Worm (Caenorhabditis elegans) whole organism, young adult: ENCODE data around the gene vha-19.
A peak's percentile ranks its signal among the peaks of the same experiment; 100 is the strongest.

Source experiments
- F23B12.7 ChIP-seq: sonication (generic microtip); optimal IDR thresholded peaks from 2 replicates; lab custom pipeline; 2017; ENCODE audit warnings: missing genetic modification characterization, mild to moderate bottlenecking, missing compliant biosample characterization, antibody characterized with exemption, moderate library complexity; ENCODE audit not compliant: insufficient read depth
- F33H1.4 ChIP-seq: fragments of 200-800 bp; sonication (Bioruptor generic); IDR thresholded peaks from 2 replicates; pipeline ENCODE4 v1.3.6; 2022; ENCODE audit warnings: missing genetic modification reagents, missing genetic modification characterization, missing compliant biosample characterization
- F39B2.1 ChIP-seq: fragments of 200-800 bp; sonication (Bioruptor generic); IDR thresholded peaks from 2 replicates; pipeline ENCODE4 v1.3.6; 2022; ENCODE audit warnings: missing genetic modification reagents, missing genetic modification characterization, missing compliant biosample characterization
- F57C9.4 ChIP-seq: sonication (generic microtip); optimal IDR thresholded peaks from 2 replicates; lab custom pipeline; 2017; ENCODE audit warnings: mild to moderate bottlenecking, missing genetic modification characterization, missing compliant biosample characterization
- K12H6.12 ChIP-seq: fragments of 200-800 bp; sonication (Bioruptor generic); optimal IDR thresholded peaks from 2 replicates; lab custom pipeline; 2018; ENCODE audit warnings: mild to moderate bottlenecking, missing genetic modification characterization, missing compliant biosample characterization
- Y56A3A.18 ChIP-seq: fragments of 200-800 bp; sonication (Bioruptor generic); IDR thresholded peaks from 2 replicates; pipeline ENCODE4 v1.3.6; 2022; ENCODE audit warnings: missing genetic modification reagents, missing genetic modification characterization, missing compliant biosample characterization
- Y95B8A.8 ChIP-seq: fragments of 200-800 bp; sonication (Bioruptor generic); IDR thresholded peaks from 2 replicates; pipeline ENCODE4 v1.3.6; 2022; ENCODE audit warnings: missing genetic modification reagents, missing genetic modification characterization, missing compliant biosample characterization
- ZK185.1 ChIP-seq: sonication (generic microtip); optimal IDR thresholded peaks from 2 replicates; lab custom pipeline; 2016; ENCODE audit warnings: mild to moderate bottlenecking, missing genetic modification characterization, missing compliant biosample characterization; ENCODE audit not compliant: poor library complexity, severe bottlenecking
- akir-1 ChIP-seq: fragments of 200-800 bp; sonication (Bioruptor generic); optimal IDR thresholded peaks from 2 replicates; lab custom pipeline; 2018; ENCODE audit warnings: mild to moderate bottlenecking, missing genetic modification characterization, moderate library complexity, missing compliant biosample characterization
- aptf-2 ChIP-seq: fragments of 200-800 bp; sonication (Bioruptor generic); conservative IDR thresholded peaks from 2 replicates; pipeline ENCODE4 v1.3.6; 2022; ENCODE audit warnings: missing genetic modification reagents, missing genetic modification characterization, missing compliant biosample characterization
- aptf-3 ChIP-seq: fragments of 200-800 bp; sonication (Bioruptor generic); IDR thresholded peaks from 2 replicates; pipeline ENCODE4 v1.3.6; 2022; ENCODE audit warnings: missing genetic modification characterization, missing compliant biosample characterization
- atf-7 ChIP-seq: sonication (generic microtip); optimal IDR thresholded peaks from 2 replicates; lab custom pipeline; 2017; ENCODE audit warnings: mild to moderate bottlenecking, missing genetic modification characterization, missing compliant biosample characterization
- attf-5 ChIP-seq: fragments of 200-800 bp; sonication (Bioruptor generic); optimal IDR thresholded peaks from 2 replicates; lab custom pipeline; 2018; ENCODE audit warnings: mild to moderate bottlenecking, missing genetic modification characterization, missing compliant biosample characterization
- attf-6 ChIP-seq: fragments of 200-800 bp; sonication (Bioruptor generic); IDR thresholded peaks from 2 replicates; pipeline ENCODE4 v1.3.6; 2022; ENCODE audit warnings: missing genetic modification reagents, missing genetic modification characterization, missing compliant biosample characterization
- bed-2 ChIP-seq: fragments of 200-800 bp; sonication (Bioruptor generic); IDR thresholded peaks from 2 replicates; pipeline ENCODE4 v1.3.6; 2022; ENCODE audit warnings: missing genetic modification reagents, missing genetic modification characterization, missing compliant biosample characterization
- cebp-2 ChIP-seq: fragments of 200-800 bp; sonication (Bioruptor generic); IDR thresholded peaks from 2 replicates; pipeline ENCODE4 v1.3.6; 2022; ENCODE audit warnings: missing genetic modification characterization, missing compliant biosample characterization
- ceh-27 ChIP-seq: fragments of 200-800 bp; sonication (Bioruptor generic); optimal IDR thresholded peaks from 2 replicates; lab custom pipeline; 2018; ENCODE audit warnings: mild to moderate bottlenecking, missing genetic modification characterization, moderate library complexity, missing compliant biosample characterization
- ceh-58 ChIP-seq: fragments of 200-800 bp; sonication (Bioruptor generic); IDR thresholded peaks from 2 replicates; pipeline ENCODE4 v1.3.6; 2022; ENCODE audit warnings: missing genetic modification characterization, missing compliant biosample characterization
- ceh-91 ChIP-seq: fragments of 200-800 bp; sonication (Bioruptor generic); IDR thresholded peaks from 2 replicates; pipeline ENCODE4 v1.3.6; 2022; ENCODE audit warnings: missing genetic modification reagents, missing genetic modification characterization, missing compliant biosample characterization
- dox-1 ChIP-seq: fragments of 200-800 bp; sonication (Bioruptor generic); IDR thresholded peaks from 2 replicates; pipeline ENCODE4 v1.3.6; 2022; ENCODE audit warnings: missing genetic modification reagents, missing genetic modification characterization, missing compliant biosample characterization
- dpff-1 ChIP-seq: sonication (generic microtip); optimal IDR thresholded peaks from 2 replicates; lab custom pipeline; 2017; ENCODE audit warnings: mild to moderate bottlenecking, missing genetic modification characterization, missing compliant biosample characterization
- egrh-3 ChIP-seq: fragments of 200-800 bp; sonication (Bioruptor generic); IDR thresholded peaks from 2 replicates; pipeline ENCODE4 v1.3.6; 2022; ENCODE audit warnings: missing genetic modification reagents, missing genetic modification characterization, missing compliant biosample characterization
- ets-4 ChIP-seq: fragments of 200-800 bp; sonication (Bioruptor generic); optimal IDR thresholded peaks from 2 replicates; lab custom pipeline; 2018; ENCODE audit warnings: mild to moderate bottlenecking, missing genetic modification characterization, missing compliant biosample characterization
- gei-17 ChIP-seq: fragments of 200-800 bp; sonication (Bioruptor generic); optimal IDR thresholded peaks from 2 replicates; lab custom pipeline; 2018; ENCODE audit warnings: mild to moderate bottlenecking, missing genetic modification characterization, missing compliant biosample characterization
- hlh-26 ChIP-seq: fragments of 200-800 bp; sonication (Bioruptor generic); conservative IDR thresholded peaks from 2 replicates; pipeline ENCODE4 v1.3.6; 2022; ENCODE audit warnings: missing genetic modification reagents, missing genetic modification characterization, missing compliant biosample characterization
- hmg-1.2 ChIP-seq: fragments of 200-800 bp; sonication (Bioruptor generic); IDR thresholded peaks from 2 replicates; pipeline ENCODE4 v1.3.6; 2022; ENCODE audit warnings: missing genetic modification reagents, missing genetic modification characterization, missing compliant biosample characterization
- hsf-1 ChIP-seq: fragments of 200-800 bp; sonication (Bioruptor generic); IDR thresholded peaks from 2 replicates; pipeline ENCODE4 v1.3.6; 2022; ENCODE audit warnings: missing genetic modification reagents, missing genetic modification characterization, missing compliant biosample characterization
- let-607 ChIP-seq, 2 experiments: fragments of 200-800 bp in 1 of 2; sonication (Bioruptor generic) in 1 of 2; sonication (generic microtip) in 1 of 2; optimal IDR thresholded peaks; 2 replicates each; lab custom pipeline; 2016 to 2018; ENCODE audit warnings: mild to moderate bottlenecking in 2 of 2, missing compliant biosample characterization in 2 of 2, missing genetic modification characterization in 2 of 2, moderate library complexity in 2 of 2, missing genotype in 1 of 2
- lin-26 ChIP-seq: fragments of 200-800 bp; sonication (Bioruptor generic); IDR thresholded peaks from 2 replicates; pipeline ENCODE4 v1.3.6; 2022; ENCODE audit warnings: missing genetic modification reagents, missing genetic modification characterization, missing compliant biosample characterization
- lin-54 ChIP-seq: fragments of 200-800 bp; sonication (Bioruptor generic); optimal IDR thresholded peaks from 2 replicates; lab custom pipeline; 2018; ENCODE audit warnings: mild to moderate bottlenecking, missing genetic modification characterization, missing compliant biosample characterization
- lsl-1 ChIP-seq: fragments of 200-800 bp; sonication (Bioruptor generic); optimal IDR thresholded peaks from 2 replicates; lab custom pipeline; 2018; ENCODE audit warnings: mild to moderate bottlenecking, missing genetic modification characterization, moderate library complexity, missing compliant biosample characterization
- madf-3 ChIP-seq: fragments of 200-800 bp; sonication (Bioruptor generic); IDR thresholded peaks from 2 replicates; pipeline ENCODE4 v1.3.6; 2022; ENCODE audit warnings: missing genetic modification reagents, missing genetic modification characterization, missing compliant biosample characterization
- mxl-1 ChIP-seq: sonication (generic microtip); optimal IDR thresholded peaks from 2 replicates; lab custom pipeline; 2016; ENCODE audit warnings: missing genetic modification characterization, missing compliant biosample characterization
- nfya-2 ChIP-seq: fragments of 200-800 bp; sonication (Bioruptor generic); IDR thresholded peaks from 2 replicates; pipeline ENCODE4 v1.3.6; 2022; ENCODE audit warnings: missing genetic modification reagents, missing genetic modification characterization, missing compliant biosample characterization
- nhr-120 ChIP-seq: fragments of 200-800 bp; sonication (Bioruptor generic); IDR thresholded peaks from 2 replicates; pipeline ENCODE4 v1.3.6; 2022; ENCODE audit warnings: missing genetic modification characterization, missing compliant biosample characterization
- nhr-179 ChIP-seq: sonication (generic microtip); optimal IDR thresholded peaks from 2 replicates; lab custom pipeline; 2016; ENCODE audit warnings: mild to moderate bottlenecking, missing genetic modification characterization, missing compliant biosample characterization
- pbrm-1 ChIP-seq: fragments of 200-800 bp; sonication (Bioruptor generic); IDR thresholded peaks from 2 replicates; pipeline ENCODE4 v1.3.6; 2022; ENCODE audit warnings: missing genetic modification reagents, missing genetic modification characterization, missing compliant biosample characterization
- repo-1 ChIP-seq: sonication (generic microtip); optimal IDR thresholded peaks from 2 replicates; lab custom pipeline; 2017; ENCODE audit warnings: mild to moderate bottlenecking, missing genetic modification characterization, missing compliant biosample characterization
- sdz-38 ChIP-seq: sonication (generic microtip); optimal IDR thresholded peaks from 2 replicates; lab custom pipeline; 2016; ENCODE audit warnings: missing genotype, missing genetic modification characterization, missing compliant biosample characterization
- sea-2 ChIP-seq: fragments of 200-800 bp; sonication (Bioruptor generic); IDR thresholded peaks from 2 replicates; pipeline ENCODE4 v1.3.6; 2022; ENCODE audit warnings: missing genetic modification characterization, missing compliant biosample characterization
- snpc-1.1 ChIP-seq: sonication (generic microtip); optimal IDR thresholded peaks from 2 replicates; lab custom pipeline; 2017; ENCODE audit warnings: missing genetic modification characterization, mild to moderate bottlenecking, missing compliant biosample characterization, antibody characterized with exemption, moderate library complexity, missing genotype, missing genetic modification reagents; ENCODE audit not compliant: insufficient read depth
- snpc-4 ChIP-seq, 5 experiments: fragments of 150-350 bp in 1 of 5; sonication (generic microtip) in 4 of 5; optimal IDR thresholded peaks; 2 replicates each; lab custom pipeline; 2014 to 2018; ENCODE audit warnings: missing genetic modification characterization in 5 of 5, missing biosample characterization in 3 of 5, antibody characterized with exemption in 2 of 5, mild to moderate bottlenecking in 2 of 5, missing compliant biosample characterization in 2 of 5, missing genotype in 2 of 5, moderate library complexity in 2 of 5, missing genetic modification reagents in 1 of 5
- tbp1 ChIP-seq: fragments of 200-800 bp; sonication (Bioruptor generic); optimal IDR thresholded peaks from 2 replicates; lab custom pipeline; 2018; ENCODE audit warnings: mild to moderate bottlenecking, missing genetic modification characterization, missing compliant biosample characterization
- tlf-1 ChIP-seq: fragments of 200-800 bp; sonication (Bioruptor generic); optimal IDR thresholded peaks from 2 replicates; lab custom pipeline; 2018; ENCODE audit warnings: mild to moderate bottlenecking, missing genetic modification characterization, missing compliant biosample characterization
- zfh-2 ChIP-seq: fragments of 200-800 bp; sonication (Bioruptor generic); conservative IDR thresholded peaks from 2 replicates; pipeline ENCODE4 v1.3.6; 2022; ENCODE audit warnings: missing genetic modification reagents, missing genetic modification characterization, missing compliant biosample characterization
- zim-3 ChIP-seq: sonication (generic microtip); optimal IDR thresholded peaks from 2 replicates; lab custom pipeline; 2017; ENCODE audit warnings: mild to moderate bottlenecking, missing genetic modification characterization, moderate library complexity, missing compliant biosample characterization
- ztf-18 ChIP-seq: sonication (generic microtip); optimal IDR thresholded peaks from 2 replicates; lab custom pipeline; 2016; ENCODE audit warnings: missing genotype, mild to moderate bottlenecking, missing genetic modification characterization, missing compliant biosample characterization
- ztf-25 ChIP-seq: fragments of 200-800 bp; sonication (Bioruptor generic); IDR thresholded peaks from 2 replicates; pipeline ENCODE4 v1.3.6; 2022; ENCODE audit warnings: missing genetic modification reagents, missing genetic modification characterization, missing compliant biosample characterization

Gene vha-19

ce11 chrIV:3338176-3338575 lies 30.8 kb upstream of the vha-19 start (continued):
- TF ChIP-seq dpff-1 (tag; lab: Kevin White, UChicago) (no peak), bed-2 (GFP tag; lab: Robert Waterston, UW) (no peak), nhr-120 (GFP tag; lab: Robert Waterston, UW) (no peak), hsf-1 (GFP tag; lab: Robert Waterston, UW) (peak; percentile 61), snpc-1.1 (tag; lab: Kevin White, UChicago) (no peak), sea-2 (GFP tag; lab: Robert Waterston, UW) (no peak), ceh-27 (no peak), let-607 (tag; optimal IDR thresholded peaks at IDR 0.05; lab: Kevin White, UChicago) (no peak), Y95B8A.8 (GFP tag; lab: Robert Waterston, UW) (0 out of 2 replicates have a peak, but pooled peaks have one; percentile 29), K12H6.12 (tag; lab: Kevin White, UChicago) (no peak), dox-1 (GFP tag; lab: Robert Waterston, UW) (no peak), lin-54 (GFP tag; lab: Kevin White, UChicago) (peak; percentile 25), attf-6 (GFP tag; lab: Robert Waterston, UW) (no peak), F39B2.1 (GFP tag; lab: Robert Waterston, UW) (peak; percentile 68; the same call in 1 of the 2 replicates), snpc-4 (GFP tag; optimal IDR thresholded peaks at IDR 0.05; lab: Kevin White, UChicago) (no peak), snpc-4 (tag; optimal IDR thresholded peaks at IDR 0.05; lab: Kevin White, UChicago) (no peak), pbrm-1 (GFP tag; lab: Robert Waterston, UW) (peak; percentile 36; the same call in 1 of the 2 replicates), gei-17 (GFP tag; lab: Kevin White, UChicago) (no peak), ztf-18 (tag; lab: Kevin White, UChicago) (peak; percentile 35), egrh-3 (no peak), nhr-179 (tag; lab: Kevin White, UChicago) (no peak), sdz-38 (tag; lab: Kevin White, UChicago) (no peak), ceh-91 (GFP tag; lab: Robert Waterston, UW) (no peak), akir-1 (GFP tag; lab: Kevin White, UChicago) (no peak), ztf-25 (GFP tag; lab: Robert Waterston, UW) (no peak), hmg-1.2 (peak; percentile 27; the same call in 1 of the 2 replicates), ceh-58 (GFP tag; lab: Robert Waterston, UW) (0 out of 2 replicates have a peak, but pooled peaks have one; percentile 69), zim-3 (no peak), hlh-26 (GFP tag; lab: Robert Waterston, UW) (no peak), mxl-1 (no peak), tlf-1 (GFP tag; lab: Kevin White, UChicago) (no peak), nfya-2 (GFP tag; lab: Robert Waterston, UW) (no peak), F23B12.7 (no peak), Y56A3A.18 (GFP tag; lab: Robert Waterston, UW) (no peak), lin-26 (peak; percentile 58; the same call in 1 of the 2 replicates), ZK185.1 (tag; lab: Kevin White, UChicago) (no peak), atf-7 (tag; lab: Kevin White, UChicago) (no peak), tbp1 (peak; percentile 14), ets-4 (no peak), madf-3 (peak; percentile 81), F33H1.4 (GFP tag; lab: Robert Waterston, UW) (peak; percentile 41; the same call in 1 of the 2 replicates), aptf-3 (GFP tag; lab: Robert Waterston, UW) (0 out of 2 replicates have a peak, but pooled peaks have one; percentile 67), zfh-2 (GFP tag; lab: Robert Waterston, UW) (no peak), attf-5 (no peak), repo-1 (tag; lab: Kevin White, UChicago) (no peak), cebp-2 (GFP tag; lab: Robert Waterston, UW) (no peak), lsl-1 (GFP tag; lab: Kevin White, UChicago) (peak; percentile 23), aptf-2 (GFP tag; lab: Robert Waterston, UW) (no peak), F57C9.4 (no peak)
